Worm (Caenorhabditis elegans) whole organism, mixed stage, embryonic: ENCODE results near the gene bath-30.

Source experiments
- blmp-1 ChIP-seq: fragments of 150-350 bp; optimal IDR thresholded peaks from 2 replicates; lab custom pipeline; 2014; ENCODE audit warnings: missing biosample characterization, missing genetic modification characterization
- ces-1 ChIP-seq: fragments of 150-350 bp; optimal IDR thresholded peaks from 2 replicates; lab custom pipeline; 2014; ENCODE audit warnings: missing biosample characterization, missing genetic modification reagents, missing genetic modification characterization
- elt-3 ChIP-seq: fragments of 150-350 bp; optimal IDR thresholded peaks from 2 replicates; lab custom pipeline; 2014; ENCODE audit warnings: missing biosample characterization, missing genetic modification characterization
- flh-1 ChIP-seq: fragments of 200-800 bp; sonication (Bioruptor generic); optimal IDR thresholded peaks from 2 replicates; lab custom pipeline; 2018; ENCODE audit warnings: mild to moderate bottlenecking, missing genetic modification characterization, moderate library complexity, missing compliant biosample characterization
- ham-2 ChIP-seq: fragments of 200-800 bp; sonication (Bioruptor generic); optimal IDR thresholded peaks from 2 replicates; lab custom pipeline; 2018; ENCODE audit warnings: mild to moderate bottlenecking, missing genetic modification characterization, missing compliant biosample characterization
- lin-13 ChIP-seq: fragments of 150-350 bp; optimal IDR thresholded peaks from 2 replicates; lab custom pipeline; 2014; ENCODE audit warnings: missing biosample characterization, missing genetic modification characterization
- mep-1 ChIP-seq: fragments of 150-350 bp; optimal IDR thresholded peaks from 2 replicates; lab custom pipeline; 2017; ENCODE audit warnings: missing biosample characterization, missing genetic modification reagents, missing genetic modification characterization, inconsistent platforms
- nhr-237 ChIP-seq: fragments of 150-350 bp; optimal IDR thresholded peaks from 2 replicates; lab custom pipeline; 2014; ENCODE audit warnings: missing biosample characterization, missing genetic modification characterization
- nhr-76 ChIP-seq: sonication (generic microtip); optimal IDR thresholded peaks from 2 replicates; lab custom pipeline; 2017; ENCODE audit warnings: missing biosample characterization, missing genetic modification characterization
- pha-4 ChIP-seq: fragments of 150-350 bp; optimal IDR thresholded peaks from 2 replicates; lab custom pipeline; 2018; ENCODE audit warnings: missing biosample characterization, missing genetic modification reagents, missing genetic modification characterization
- snpc-4 ChIP-seq: fragments of 150-350 bp; optimal IDR thresholded peaks from 2 replicates; lab custom pipeline; 2014; ENCODE audit warnings: missing biosample characterization, missing genetic modification characterization
- unc-39 ChIP-seq: fragments of 150-350 bp; optimal IDR thresholded peaks from 2 replicates; lab custom pipeline; 2014; ENCODE audit warnings: missing biosample characterization, missing genetic modification characterization
- unc-62 ChIP-seq: fragments of 150-350 bp; optimal IDR thresholded peaks from 2 replicates; lab custom pipeline; 2014; ENCODE audit warnings: missing biosample characterization, missing genetic modification reagents, missing genetic modification characterization
- ztf-11 ChIP-seq: fragments of 150-350 bp; optimal IDR thresholded peaks from 2 replicates; lab custom pipeline; 2014; ENCODE audit warnings: missing biosample characterization, missing genetic modification characterization

ce11 chrII:3349820-3350291 is 3.7 kb upstream of the bath-30 start, which contains the start of gene F14D2.8:
- TF ChIP-seq ztf-11 (tag; lab: Kevin White, UChicago) (no peak), nhr-76 (tag; lab: Kevin White, UChicago) (no peak), unc-39 (no peak), unc-62 (GFP tag; lab: Kevin White, UChicago) (no peak), nhr-237 (no peak), snpc-4 (tag; lab: Kevin White, UChicago) (no peak), pha-4 (tag; lab: Kevin White, UChicago) (no peak), elt-3 (tag; lab: Kevin White, UChicago) (no peak), mep-1 (tag; lab: Kevin White, UChicago) (no peak), flh-1 (no peak), lin-13 (tag; lab: Kevin White, UChicago) (no peak), ces-1 (GFP tag; lab: Kevin White, UChicago) (no peak), ham-2 (GFP tag; lab: Kevin White, UChicago) (no peak), blmp-1 (no peak)
